Worm (Caenorhabditis elegans) whole organism, mixed stage, embryonic: ENCODE data around the gene lido-11.

Source experiments
- M03D4.4 ChIP-seq: sonication (generic microtip); optimal IDR thresholded peaks from 2 replicates; lab custom pipeline; 2017; ENCODE audit warnings: mild to moderate bottlenecking, missing genetic modification characterization, missing compliant biosample characterization
- bed-3 ChIP-seq: fragments of 200-800 bp; sonication (Bioruptor generic); optimal IDR thresholded peaks from 3 replicates; lab custom pipeline; 2018; ENCODE audit warnings: mild to moderate bottlenecking, missing genetic modification characterization, moderate library complexity, missing compliant biosample characterization
- blmp-1 ChIP-seq: fragments of 150-350 bp; optimal IDR thresholded peaks from 2 replicates; lab custom pipeline; 2014; ENCODE audit warnings: missing biosample characterization, missing genetic modification characterization
- ceh-39 ChIP-seq: fragments of 150-350 bp; optimal IDR thresholded peaks from 2 replicates; lab custom pipeline; 2014; ENCODE audit warnings: missing biosample characterization, missing genetic modification characterization
- ceh-43 ChIP-seq: fragments of 200-800 bp; sonication (Bioruptor generic); optimal IDR thresholded peaks from 2 replicates; lab custom pipeline; 2018; ENCODE audit warnings: mild to moderate bottlenecking, missing genetic modification characterization, moderate library complexity, missing compliant biosample characterization
- ceh-83 ChIP-seq: fragments of 200-800 bp; sonication (Bioruptor generic); optimal IDR thresholded peaks from 2 replicates; lab custom pipeline; 2018; ENCODE audit warnings: mild to moderate bottlenecking, missing genetic modification characterization, missing compliant biosample characterization
- cnd-1 ChIP-seq: fragments of 200-800 bp; sonication (Bioruptor generic); optimal IDR thresholded peaks from 2 replicates; lab custom pipeline; 2018; ENCODE audit warnings: mild to moderate bottlenecking, missing genetic modification characterization, missing compliant biosample characterization
- drap-1 ChIP-seq: fragments of 200-800 bp; sonication (Bioruptor generic); optimal IDR thresholded peaks from 3 replicates; lab custom pipeline; 2018; ENCODE audit warnings: mild to moderate bottlenecking, missing genetic modification characterization, missing compliant biosample characterization
- elt-1 ChIP-seq: sonication (generic microtip); optimal IDR thresholded peaks from 2 replicates; lab custom pipeline; 2017; ENCODE audit warnings: missing genetic modification characterization, mild to moderate bottlenecking, missing compliant biosample characterization, antibody characterized with exemption, moderate library complexity, borderline replicate concordance; ENCODE audit not compliant: insufficient read depth
- ham-2 ChIP-seq: fragments of 200-800 bp; sonication (Bioruptor generic); optimal IDR thresholded peaks from 2 replicates; lab custom pipeline; 2018; ENCODE audit warnings: mild to moderate bottlenecking, missing genetic modification characterization, missing compliant biosample characterization
- lin-13 ChIP-seq: fragments of 150-350 bp; optimal IDR thresholded peaks from 2 replicates; lab custom pipeline; 2014; ENCODE audit warnings: missing biosample characterization, missing genetic modification characterization
- lin-32 ChIP-seq: fragments of 200-800 bp; sonication (Bioruptor generic); optimal IDR thresholded peaks from 2 replicates; lab custom pipeline; 2018; ENCODE audit warnings: mild to moderate bottlenecking, missing genetic modification characterization, missing compliant biosample characterization
- mab-5 ChIP-seq: fragments of 150-350 bp; optimal IDR thresholded peaks from 2 replicates; lab custom pipeline; 2014; ENCODE audit warnings: missing biosample characterization, missing genetic modification characterization
- mep-1 ChIP-seq: fragments of 150-350 bp; optimal IDR thresholded peaks from 2 replicates; lab custom pipeline; 2017; ENCODE audit warnings: missing biosample characterization, missing genetic modification reagents, missing genetic modification characterization, inconsistent platforms
- nhr-12 ChIP-seq: fragments of 150-350 bp; optimal IDR thresholded peaks from 2 replicates; lab custom pipeline; 2014; ENCODE audit warnings: missing biosample characterization, missing genetic modification characterization
- nhr-237 ChIP-seq: fragments of 150-350 bp; optimal IDR thresholded peaks from 2 replicates; lab custom pipeline; 2014; ENCODE audit warnings: missing biosample characterization, missing genetic modification characterization
- nhr-28 ChIP-seq: fragments of 150-350 bp; optimal IDR thresholded peaks from 2 replicates; lab custom pipeline; 2014; ENCODE audit warnings: missing biosample characterization, missing genetic modification characterization
- nhr-76 ChIP-seq: sonication (generic microtip); optimal IDR thresholded peaks from 2 replicates; lab custom pipeline; 2017; ENCODE audit warnings: missing biosample characterization, missing genetic modification characterization
- pha-4 ChIP-seq: fragments of 150-350 bp; optimal IDR thresholded peaks from 2 replicates; lab custom pipeline; 2018; ENCODE audit warnings: missing biosample characterization, missing genetic modification reagents, missing genetic modification characterization
- snpc-4 ChIP-seq: fragments of 150-350 bp; optimal IDR thresholded peaks from 2 replicates; lab custom pipeline; 2014; ENCODE audit warnings: missing biosample characterization, missing genetic modification characterization
- tbx-8 ChIP-seq: fragments of 200-800 bp; sonication (Bioruptor generic); optimal IDR thresholded peaks from 2 replicates; lab custom pipeline; 2018; ENCODE audit warnings: mild to moderate bottlenecking, missing genetic modification characterization, moderate library complexity, missing compliant biosample characterization
- unc-120 ChIP-seq: sonication (generic microtip); optimal IDR thresholded peaks from 2 replicates; lab custom pipeline; 2017; ENCODE audit warnings: missing genetic modification characterization, missing compliant biosample characterization; ENCODE audit not compliant: poor library complexity, severe bottlenecking
- zip-8 ChIP-seq: fragments of 150-350 bp; optimal IDR thresholded peaks from 2 replicates; lab custom pipeline; 2014; ENCODE audit warnings: missing biosample characterization, missing genetic modification characterization
- ztf-11 ChIP-seq: fragments of 150-350 bp; optimal IDR thresholded peaks from 2 replicates; lab custom pipeline; 2014; ENCODE audit warnings: missing biosample characterization, missing genetic modification characterization

Gene lido-11

DNA sequence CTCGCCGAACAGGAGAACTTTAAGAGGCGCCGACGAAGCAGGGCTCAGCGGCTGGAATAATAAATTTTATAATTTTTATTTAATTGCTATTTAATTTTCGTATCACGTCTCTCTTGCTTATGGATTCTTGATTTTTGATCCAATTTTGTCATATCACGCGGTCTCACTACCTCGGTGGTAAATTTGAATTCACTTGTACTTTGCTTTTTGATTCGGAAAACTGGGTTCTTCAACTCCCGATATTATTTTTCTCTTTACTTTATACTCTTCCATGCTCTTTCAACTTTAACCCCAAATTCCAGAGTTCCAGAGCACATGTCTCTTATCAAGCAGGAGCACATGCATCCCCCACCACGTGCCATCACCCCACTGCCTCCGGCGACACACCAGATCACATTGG lies at the start of gene lido-11:
lido-11 (plus strand) TSS at position 301 of the 400 bp plus-strand sequence.
- TF ChIP-seq M03D4.4 (tag; lab: Kevin White, UChicago) (no peak), lin-13 (no peak), ceh-83 (GFP tag; lab: Kevin White, UChicago) (no peak), ztf-11 (no peak), ceh-43 (GFP tag; lab: Kevin White, UChicago) (no peak), tbx-8 (GFP tag; lab: Kevin White, UChicago) (no peak), nhr-237 (tag; lab: Kevin White, UChicago) (no peak), nhr-12 (tag; lab: Kevin White, UChicago) (no peak), drap-1 (no peak), blmp-1 (tag; lab: Kevin White, UChicago) (no peak)
- TF ChIP-seq, all 35 proteins: peak for 0

DNA sequence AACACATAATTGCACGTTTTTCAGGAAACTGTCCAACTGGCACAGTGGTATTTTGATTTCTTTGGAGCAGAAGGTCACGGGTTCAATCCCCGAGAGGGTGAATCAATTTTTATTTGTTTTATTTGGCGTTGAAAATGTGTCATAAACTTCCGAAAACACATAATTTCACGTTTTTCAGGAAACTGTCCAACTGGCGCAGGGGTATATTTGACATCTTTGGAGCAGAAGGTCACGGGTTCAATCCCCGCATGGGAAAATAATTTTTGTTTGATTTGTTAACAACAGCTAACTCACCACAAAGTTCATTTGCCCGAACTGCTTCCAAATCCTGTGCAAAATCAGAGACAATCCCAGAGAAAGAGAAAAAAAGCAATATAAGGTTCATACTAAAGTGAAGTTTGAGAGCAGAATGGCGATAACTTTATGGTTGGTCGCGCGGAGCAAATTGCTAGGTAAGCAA lies 48.1 kb upstream of the lido-11 start, which contains the start of gene irld-48:
irld-48 (plus strand) TSS at position 410 of the 460 bp plus-strand sequence.
- TF ChIP-seq lin-32 (GFP tag; lab: Kevin White, UChicago), result no peak
- no peak for TF ChIP-seq nhr-12 (tag; lab: Kevin White, UChicago)
- no peak for TF ChIP-seq zip-8 (tag; lab: Kevin White, UChicago)

- TF ChIP-seq nhr-28 (tag; lab: Kevin White, UChicago), result no peak
- no peak for TF ChIP-seq nhr-12 (tag; lab: Kevin White, UChicago)
- TF ChIP-seq blmp-1 (tag; lab: Kevin White, UChicago), result no peak
- no peak for TF ChIP-seq mep-1 (tag; lab: Kevin White, UChicago)
Observed at ce11 chrII:2958308-2958707, 45.5 kb upstream of the lido-11 start, which contains the start of gene srw-60. srw-60 (plus strand) TSS chrII:2958608.

ce11 chrII:2962531-2963164 lies 41.1 kb upstream of the lido-11 start:
- no peak for TF ChIP-seq ham-2 (GFP tag; lab: Kevin White, UChicago)
- peak; percentile 77 for TF ChIP-seq zip-8 (tag; lab: Kevin White, UChicago)
- no peak for TF ChIP-seq drap-1
- no peak for TF ChIP-seq cnd-1 (tag; lab: Kevin White, UChicago)
- TF ChIP-seq, all 35 proteins: peak for 1

DNA sequence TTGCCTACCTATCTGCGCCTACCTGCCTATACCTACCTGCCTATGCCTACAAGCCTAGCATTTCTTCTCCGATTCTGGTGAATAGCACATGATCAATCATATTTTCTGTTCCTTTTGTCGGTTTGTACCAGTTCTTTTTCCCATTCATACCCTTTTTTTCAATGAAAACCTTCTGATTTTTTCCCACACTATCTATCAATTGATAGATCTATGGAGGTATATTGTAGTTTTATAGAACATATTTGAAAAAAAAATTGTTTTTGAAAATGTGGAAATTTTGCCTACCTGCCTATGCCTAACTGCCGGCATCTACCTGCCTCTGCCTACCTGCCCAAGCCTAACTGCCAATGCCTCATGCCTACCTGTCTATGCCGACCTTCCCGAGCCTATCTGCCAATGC lies 40.1 kb upstream of the lido-11 start:
- TF ChIP-seq pha-4 (tag; lab: Kevin White, UChicago), result no peak

DNA sequence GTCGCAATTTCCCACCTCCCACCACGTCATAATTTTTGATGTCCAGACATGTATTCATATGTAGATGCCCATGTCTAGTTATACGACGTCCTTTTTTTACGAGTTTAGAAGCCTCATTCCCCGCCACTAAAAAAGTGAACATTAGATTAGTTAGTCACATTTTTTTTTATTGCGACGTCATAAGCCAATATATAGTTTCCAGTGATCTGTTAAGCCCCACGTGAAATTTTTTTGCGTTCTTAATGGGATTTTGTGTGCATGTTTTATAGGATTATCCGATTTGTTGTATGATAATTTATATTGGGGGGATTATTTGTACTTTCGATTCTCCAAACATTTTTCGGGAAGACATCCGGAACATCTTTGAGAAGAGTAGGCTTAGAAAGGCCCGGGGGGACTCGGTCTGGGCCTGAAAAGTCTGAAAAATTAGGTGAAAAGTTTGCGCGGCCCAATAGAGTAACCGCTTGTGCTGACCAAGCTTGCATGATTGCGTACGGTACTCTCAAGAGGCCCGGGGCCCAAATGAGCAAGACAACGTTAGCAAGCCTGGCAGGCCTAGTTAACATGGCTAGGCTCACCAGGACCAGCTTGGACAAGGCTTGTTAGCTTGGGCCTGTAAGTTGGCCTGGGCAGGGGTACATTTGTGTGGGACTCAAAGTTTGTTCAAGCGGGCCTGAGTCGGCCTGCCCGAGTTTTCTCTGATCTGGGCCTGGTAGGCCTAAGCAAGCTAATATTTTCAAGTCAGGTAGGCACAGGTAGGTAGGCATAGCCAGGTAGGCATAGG lies 38.4 kb upstream of the lido-11 start:
- no peak for TF ChIP-seq mab-5 (tag; lab: Kevin White, UChicago)
- TF ChIP-seq snpc-4 (tag; lab: Kevin White, UChicago), result no peak
- no peak for TF ChIP-seq drap-1
- no peak for TF ChIP-seq nhr-12 (tag; lab: Kevin White, UChicago)
- TF ChIP-seq elt-1, result no peak
- no peak for TF ChIP-seq nhr-76 (tag; lab: Kevin White, UChicago)
- no peak for TF ChIP-seq pha-4 (tag; lab: Kevin White, UChicago)
- no peak for TF ChIP-seq ceh-39 (tag; lab: Kevin White, UChicago)
- no peak for TF ChIP-seq mep-1 (tag; lab: Kevin White, UChicago)
- TF ChIP-seq bed-3, result no peak
- no peak for TF ChIP-seq nhr-28 (tag; lab: Kevin White, UChicago)
- no peak for TF ChIP-seq lin-13
- no peak for TF ChIP-seq unc-120 (tag; lab: Kevin White, UChicago)
- TF ChIP-seq M03D4.4 (tag; lab: Kevin White, UChicago), result no peak
- no peak for TF ChIP-seq ztf-11

DNA sequence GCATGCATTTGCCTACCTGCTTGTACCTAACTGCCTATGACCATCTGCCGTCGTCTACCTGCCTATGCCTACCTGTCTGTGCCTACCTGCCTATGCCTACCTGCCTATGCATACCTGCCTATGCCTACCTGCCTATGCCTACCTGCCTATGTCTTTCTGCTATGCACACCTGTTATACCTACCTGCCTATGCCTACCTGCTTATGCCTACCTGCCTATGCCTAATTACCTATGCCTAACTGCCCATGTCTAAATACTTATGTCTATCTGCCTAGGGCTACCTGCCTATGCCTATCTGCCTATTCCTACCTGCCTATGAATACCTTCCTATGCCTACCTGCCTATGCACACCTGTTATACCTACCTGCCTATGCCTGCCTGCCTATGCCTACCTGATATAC lies 37.4 kb upstream of the lido-11 start:
- TF ChIP-seq nhr-237 (tag; lab: Kevin White, UChicago) (no peak), ztf-11 (no peak)
